Worm (Caenorhabditis elegans): Measurements from ENCODE around the gene C54E4.1.

ce11 chrIV:2223144-2223543 lies 47.8 kb downstream of the C54E4.1 start:
- TF ChIP-seq zag-1 (tag; optimal IDR thresholded peaks at IDR 0.05) (no peak), lsy-2 (tag; optimal IDR thresholded peaks at IDR 0.05) (no peak), aly-2 (tag; optimal IDR thresholded peaks at IDR 0.05) (no peak), sem-4 (tag; optimal IDR thresholded peaks at IDR 0.05) (no peak), ama-1 (optimal IDR thresholded peaks at IDR 0.05) (no peak), elt-1 (tag; optimal IDR thresholded peaks at IDR 0.05) (no peak), mdl-1 (tag; optimal IDR thresholded peaks at IDR 0.05) (no peak)
